Fruit fly (Drosophila melanogaster): ENCODE results near the gene X11Lbeta.

Gene X11Lbeta

dm6 chrX:10757616-10758078 lies 130.1 kb downstream of the X11Lbeta start, which contains the start of gene Rph (continued):
- TF ChIP-seq CG17385 (GFP tag; optimal IDR thresholded peaks at IDR 0.05): no peak
- no peak for TF ChIP-seq br (optimal IDR thresholded peaks at IDR 0.05)
- no peak for TF ChIP-seq ATbp (GFP tag; optimal IDR thresholded peaks at IDR 0.05)
- TF ChIP-seq h (optimal IDR thresholded peaks at IDR 0.05): no peak
- TF ChIP-seq CG11398 (GFP tag; optimal IDR thresholded peaks at IDR 0.05): no peak
- no peak for TF ChIP-seq CG12155 (GFP tag; optimal IDR thresholded peaks at IDR 0.05)
- TF ChIP-seq CG11247 (GFP tag; IDR thresholded peaks at IDR 0.05): no peak
- TF ChIP-seq CG34422 (GFP tag; IDR thresholded peaks at IDR 0.05): no peak
- peak; percentile 50 for TF ChIP-seq CG9932 (GFP tag; IDR thresholded peaks at IDR 0.05)
- no peak for TF ChIP-seq CG8478 (optimal IDR thresholded peaks at IDR 0.05)
- no peak for TF ChIP-seq ttk (GFP tag; IDR thresholded peaks at IDR 0.05)
- TF ChIP-seq CTCF (GFP tag; optimal IDR thresholded peaks at IDR 0.05): no peak
- peak; percentile 47 for TF ChIP-seq Hmr (GFP tag; optimal IDR thresholded peaks at IDR 0.05)
- TF ChIP-seq bbx (GFP tag; IDR thresholded peaks at IDR 0.05; ENCODE audit: partially characterized antibody): no peak
- peak; percentile 5; the same call in 1 of the 2 replicates for TF ChIP-seq CG32532 (GFP tag; IDR thresholded peaks at IDR 0.05)
- TF ChIP-seq Bdp1 (GFP tag; optimal IDR thresholded peaks at IDR 0.05): no peak
- no peak for TF ChIP-seq vfl (GFP tag; optimal IDR thresholded peaks at IDR 0.05)
- peak; percentile 9 for TF ChIP-seq CG13624 (GFP tag; optimal IDR thresholded peaks at IDR 0.05)
- TF ChIP-seq MESR4 (GFP tag; optimal IDR thresholded peaks at IDR 0.05): no peak
- peak; percentile 63 for TF ChIP-seq CG13287 (GFP tag; IDR thresholded peaks at IDR 0.05; ENCODE audit: partially characterized antibody)
- no peak for TF ChIP-seq sc (optimal IDR thresholded peaks at IDR 0.05)
- TF ChIP-seq sc (GFP tag; optimal IDR thresholded peaks at IDR 0.05): no peak
- no peak for TF ChIP-seq Lim3 (GFP tag; IDR thresholded peaks at IDR 0.05)
- no peak for TF ChIP-seq CG1647 (GFP tag; optimal IDR thresholded peaks at IDR 0.05)
- no peak for TF ChIP-seq gsb-n (tag; optimal IDR thresholded peaks at IDR 0.05)
- TF ChIP-seq Blimp-1 (GFP tag; optimal IDR thresholded peaks at IDR 0.05): no peak
- TF ChIP-seq CG5245 (GFP tag; optimal IDR thresholded peaks at IDR 0.05): no peak
- no peak for TF ChIP-seq H2.0 (GFP tag; IDR thresholded peaks at IDR 0.05)
- no peak for TF ChIP-seq caup (GFP tag; optimal IDR thresholded peaks at IDR 0.05; ENCODE audit: severe bottlenecking)
- no peak for TF ChIP-seq Xbp1 (GFP tag; optimal IDR thresholded peaks at IDR 0.05)
- TF ChIP-seq CG43689 (GFP tag; IDR thresholded peaks at IDR 0.05): no peak
- peak; percentile 46; the same call in 1 of the 3 replicates for TF ChIP-seq dysf (GFP tag; IDR thresholded peaks at IDR 0.05)
- no peak for TF ChIP-seq stc (GFP tag; IDR thresholded peaks at IDR 0.05)
- TF ChIP-seq CG4617 (GFP tag; optimal IDR thresholded peaks at IDR 0.05; ENCODE audit: borderline replicate concordance): no peak
- TF ChIP-seq crp (GFP tag; optimal IDR thresholded peaks at IDR 0.05): no peak
- no peak for TF ChIP-seq CG4820 (GFP tag; optimal IDR thresholded peaks at IDR 0.05)
- TF ChIP-seq Max (GFP tag; optimal IDR thresholded peaks at IDR 0.05): no peak
- peak; percentile 46 for TF ChIP-seq Fer1 (GFP tag; optimal IDR thresholded peaks at IDR 0.05)
- no peak for TF ChIP-seq danr (GFP tag; IDR thresholded peaks at IDR 0.05)
- TF ChIP-seq Poxn (GFP tag; IDR thresholded peaks at IDR 0.05): no peak
- no peak for TF ChIP-seq Dbx (GFP tag; IDR thresholded peaks at IDR 0.05)
- TF ChIP-seq wor (GFP tag; IDR thresholded peaks at IDR 0.05): no peak
- no peak for TF ChIP-seq tll (GFP tag; optimal IDR thresholded peaks at IDR 0.05)
- no peak for TF ChIP-seq HHEX (GFP tag; optimal IDR thresholded peaks at IDR 0.05)
- no peak for TF ChIP-seq CG6791 (GFP tag; IDR thresholded peaks at IDR 0.05; ENCODE audit: partially characterized antibody)
- peak; percentile 1 for TF ChIP-seq bab2 (GFP tag; optimal IDR thresholded peaks at IDR 0.05)
- no peak for TF ChIP-seq wek (GFP tag; optimal IDR thresholded peaks at IDR 0.05)
- TF ChIP-seq CG15269 (tag; optimal IDR thresholded peaks at IDR 0.05): peak; percentile 23
- peak; percentile 13 for TF ChIP-seq CG7556 (GFP tag; optimal IDR thresholded peaks at IDR 0.05)
- no peak for TF ChIP-seq bcd (GFP tag; optimal IDR thresholded peaks at IDR 0.05)
- TF ChIP-seq Atf3 (GFP tag; optimal IDR thresholded peaks at IDR 0.05): no peak
- TF ChIP-seq mam (GFP tag; optimal IDR thresholded peaks at IDR 0.05): peak; percentile 33
- no peak for TF ChIP-seq Bteb2 (GFP tag; optimal IDR thresholded peaks at IDR 0.05)
